Worm (Caenorhabditis elegans) whole organism, young adult: ENCODE results near the gene spp-4.

Experiments
- K11D2.4 ChIP-seq: fragments of 200-800 bp; sonication (Bioruptor generic); IDR thresholded peaks from 2 replicates; pipeline ENCODE4 v1.3.6; 2022; ENCODE audit warnings: missing genetic modification reagents, missing genetic modification characterization, missing compliant biosample characterization
- ama-1 ChIP-seq, 3 experiments: fragments of 150-350 bp in 1 of 3; sonication (generic microtip) in 2 of 3; optimal IDR thresholded peaks; 2 replicates each; lab custom pipeline; 2014 to 2018; ENCODE audit warnings: missing biosample characterization in 2 of 3, missing genetic modification characterization in 2 of 3, missing genetic modification reagents in 2 of 3
- egl-44 ChIP-seq: fragments of 200-800 bp; sonication (Bioruptor generic); IDR thresholded peaks from 2 replicates; pipeline ENCODE4 v1.3.6; 2022; ENCODE audit warnings: missing genetic modification reagents, missing genetic modification characterization, missing compliant biosample characterization
- hmg-20 ChIP-seq: fragments of 200-800 bp; sonication (Bioruptor generic); IDR thresholded peaks from 2 replicates; pipeline ENCODE4 v1.3.6; 2022; ENCODE audit warnings: missing genetic modification reagents, missing genetic modification characterization, missing compliant biosample characterization
- lir-1 ChIP-seq: fragments of 200-800 bp; sonication (Bioruptor generic); conservative IDR thresholded peaks from 2 replicates; pipeline ENCODE4 v1.3.6; 2022; ENCODE audit warnings: missing genetic modification reagents, missing genetic modification characterization, missing compliant biosample characterization
- lsy-27 ChIP-seq: sonication (generic microtip); optimal IDR thresholded peaks from 2 replicates; lab custom pipeline; 2017; ENCODE audit warnings: missing genetic modification characterization, mild to moderate bottlenecking, missing compliant biosample characterization, antibody characterized with exemption, missing genotype, borderline replicate concordance; ENCODE audit not compliant: insufficient read depth
- madf-3 ChIP-seq: fragments of 200-800 bp; sonication (Bioruptor generic); IDR thresholded peaks from 2 replicates; pipeline ENCODE4 v1.3.6; 2022; ENCODE audit warnings: missing genetic modification reagents, missing genetic modification characterization, missing compliant biosample characterization

ce11 chrX:7290859-7291628, 27.5 kb downstream of the spp-4 start:
- no peak for TF ChIP-seq madf-3 (GFP tag; lab: Robert Waterston, UW)
- no peak for TF ChIP-seq egl-44 (GFP tag; lab: Robert Waterston, UW)
- TF ChIP-seq lir-1, result no peak
- no peak for TF ChIP-seq hmg-20 (GFP tag; lab: Robert Waterston, UW)
- no peak for TF ChIP-seq ama-1 (optimal IDR thresholded peaks at IDR 0.05; lab: Kevin White, UChicago)
- TF ChIP-seq ama-1 (GFP tag; optimal IDR thresholded peaks at IDR 0.05; lab: Kevin White, UChicago), result no peak
- TF ChIP-seq K11D2.4, result no peak
- no peak for TF ChIP-seq lsy-27
